Fruit fly (Drosophila melanogaster): ENCODE results near the gene CG1236.

CG1236 gene

dm6 chr3R:5742278-5743196, 6.0 kb downstream of the CG1236 start, which contains the start of the genes Sym and Madm (continued):
- TF ChIP-seq CG34376 (GFP tag; optimal IDR thresholded peaks at IDR 0.05) (no peak), CG6654 (GFP tag; optimal IDR thresholded peaks at IDR 0.05) (no peak), corto (GFP tag; optimal IDR thresholded peaks at IDR 0.05) (no peak), lov (optimal IDR thresholded peaks at IDR 0.05) (no peak), lov (GFP tag; IDR thresholded peaks at IDR 0.05) (0 out of 3 replicates have a peak, but pooled peaks have one; percentile 51), dpn (GFP tag; optimal IDR thresholded peaks at IDR 0.05) (peak; percentile 19 to 48), CG9932 (GFP tag; IDR thresholded peaks at IDR 0.05) (peak; percentile 55; the same call in 1 of the 2 replicates), lola (GFP tag; optimal IDR thresholded peaks at IDR 0.05) (peak in 1 of 3 experiments; percentile 40), MESR4 (GFP tag; optimal IDR thresholded peaks at IDR 0.05) (peak; percentile 96), CG1602 (GFP tag; optimal IDR thresholded peaks at IDR 0.05) (peak; percentile 33), pb (GFP tag; optimal IDR thresholded peaks at IDR 0.05) (no peak), CG12236 (GFP tag; optimal IDR thresholded peaks at IDR 0.05) (no peak), gfzf (GFP tag; optimal IDR thresholded peaks at IDR 0.05) (peak; percentile 78), CG2875 (GFP tag; optimal IDR thresholded peaks at IDR 0.05) (no peak), dysf (GFP tag; IDR thresholded peaks at IDR 0.05) (peak; percentile 7; the same call in 1 of the 3 replicates), CG10979 (tag; optimal IDR thresholded peaks at IDR 0.05) (peak; percentile 4), CG10565 (GFP tag; optimal IDR thresholded peaks at IDR 0.05) (no peak), Mad (GFP tag; optimal IDR thresholded peaks at IDR 0.05) (peak; percentile 7), CG8359 (GFP tag; optimal IDR thresholded peaks at IDR 0.05; ENCODE audit: borderline replicate concordance) (no peak), jigr1 (GFP tag; IDR thresholded peaks at IDR 0.05) (no peak), Lim3 (GFP tag; IDR thresholded peaks at IDR 0.05) (no peak), yki (optimal IDR thresholded peaks at IDR 0.05) (no peak), tgo (GFP tag; IDR thresholded peaks at IDR 0.05) (0 out of 3 replicates have a peak, but pooled peaks have one; percentile 44), CG10274 (GFP tag; optimal IDR thresholded peaks at IDR 0.05) (peak; percentile 48), Mrtf (GFP tag; IDR thresholded peaks at IDR 0.05) (no peak), dmrt11E (tag; optimal IDR thresholded peaks at IDR 0.05) (peak; percentile 43), Scr (GFP tag; IDR thresholded peaks at IDR 0.05; ENCODE audit: partially characterized antibody) (peak; percentile 90), Sry-β (GFP tag; optimal IDR thresholded peaks at IDR 0.05) (peak; percentile 91), ERR (GFP tag; optimal IDR thresholded peaks at IDR 0.05) (peak; percentile 17), Max (GFP tag; optimal IDR thresholded peaks at IDR 0.05) (peak; percentile 70), run (tag; optimal IDR thresholded peaks at IDR 0.05) (no peak), CG10147 (GFP tag; optimal IDR thresholded peaks at IDR 0.05) (peak; percentile 39), CG1792 (GFP tag; optimal IDR thresholded peaks at IDR 0.05) (no peak), fu2 (GFP tag; optimal IDR thresholded peaks at IDR 0.05) (peak; percentile 32), Pdp1 (GFP tag; optimal IDR thresholded peaks at IDR 0.05) (peak; percentile 41 to 47), bigmax (GFP tag; optimal IDR thresholded peaks at IDR 0.05) (no peak), Dip3 (GFP tag; optimal IDR thresholded peaks at IDR 0.05) (peak; percentile 43), CkIIα-i1 (GFP tag; IDR thresholded peaks at IDR 0.05) (no peak), ase (GFP tag; IDR thresholded peaks at IDR 0.05) (no peak), CG9876 (GFP tag; optimal IDR thresholded peaks at IDR 0.05) (peak; percentile 29), D19A (tag; optimal IDR thresholded peaks at IDR 0.05) (no peak), slp2 (GFP tag; optimal IDR thresholded peaks at IDR 0.05) (no peak), NfI (GFP tag; optimal IDR thresholded peaks at IDR 0.05) (peak; percentile 5), tll (GFP tag; optimal IDR thresholded peaks at IDR 0.05) (peak in 1 of 2 experiments; percentile 39), CG4854 (GFP tag; optimal IDR thresholded peaks at IDR 0.05) (peak; percentile 18), CG10543 (GFP tag; optimal IDR thresholded peaks at IDR 0.05) (peak; percentile 14), trem (tag; optimal IDR thresholded peaks at IDR 0.05) (peak; percentile 79), emc (GFP tag; optimal IDR thresholded peaks at IDR 0.05) (no peak)

Measured in whole organism, embryonic.